Fruit fly (Drosophila melanogaster): Measurements from ENCODE around the gene drl.

- no peak for TF ChIP-seq tai (GFP tag; optimal IDR thresholded peaks at IDR 0.05)
- TF ChIP-seq psq (GFP tag; optimal IDR thresholded peaks at IDR 0.05): peak; percentile 55
- TF ChIP-seq lola (GFP tag; optimal IDR thresholded peaks at IDR 0.05): no peak
Observed at dm6 chr2L:19201841-19202240, 11.7 kb downstream of the drl start.
